Fruit fly (Drosophila melanogaster): ENCODE results near the gene CG2201.

CG2201 gene

dm6 chr2L:21657426-21657825 is 33.5 kb upstream of the CG2201 start (continued):
- TF ChIP-seq wek (GFP tag; optimal IDR thresholded peaks at IDR 0.05), result peak; percentile 99
- TF ChIP-seq CG10462 (GFP tag; optimal IDR thresholded peaks at IDR 0.05), result peak; percentile 5
- no peak for TF ChIP-seq CG11247 (GFP tag; IDR thresholded peaks at IDR 0.05)
- TF ChIP-seq grn (GFP tag; optimal IDR thresholded peaks at IDR 0.05), result no peak
- TF ChIP-seq Ravus (GFP tag; IDR thresholded peaks at IDR 0.05), result no peak
- peak; percentile 31 for TF ChIP-seq dmrt11E (tag; optimal IDR thresholded peaks at IDR 0.05)
- peak; percentile 57 for TF ChIP-seq Mad (GFP tag; optimal IDR thresholded peaks at IDR 0.05)
- peak; percentile 26; the same call in 1 of the 3 replicates for TF ChIP-seq CG14050 (GFP tag; IDR thresholded peaks at IDR 0.05)
- 0 out of 2 replicates have a peak, but pooled peaks have one; percentile 30 for TF ChIP-seq Adf1 (GFP tag; IDR thresholded peaks at IDR 0.05)
- peak; percentile 61 for TF ChIP-seq unpg (GFP tag; optimal IDR thresholded peaks at IDR 0.05)
- no peak for TF ChIP-seq CG11560 (tag; IDR thresholded peaks at IDR 0.05)
- no peak for TF ChIP-seq CG8478 (optimal IDR thresholded peaks at IDR 0.05)
- no peak for TF ChIP-seq CG7556 (GFP tag; optimal IDR thresholded peaks at IDR 0.05)
- TF ChIP-seq croc (GFP tag; conservative IDR thresholded peaks at IDR 0.05), result peak; percentile 31; the same call in 1 of the 3 replicates
- TF ChIP-seq CG12071 (GFP tag; optimal IDR thresholded peaks at IDR 0.05), result no peak
- peak; percentile 63 for TF ChIP-seq CG10366 (GFP tag; IDR thresholded peaks at IDR 0.05)
- TF ChIP-seq sima (GFP tag; optimal IDR thresholded peaks at IDR 0.05), result no peak
- no peak for TF ChIP-seq kah (GFP tag; optimal IDR thresholded peaks at IDR 0.05)
- peak; percentile 53 for TF ChIP-seq CG4854 (GFP tag; optimal IDR thresholded peaks at IDR 0.05)
- no peak for TF ChIP-seq abd-A (tag; optimal IDR thresholded peaks at IDR 0.05)
- no peak for TF ChIP-seq Lim3 (GFP tag; IDR thresholded peaks at IDR 0.05)
- peak; percentile 41 to 61 for TF ChIP-seq chif (GFP tag; optimal IDR thresholded peaks at IDR 0.05)
- TF ChIP-seq gcm (GFP tag; optimal IDR thresholded peaks at IDR 0.05), result no peak
- TF ChIP-seq Poxn (GFP tag; IDR thresholded peaks at IDR 0.05), result no peak
- TF ChIP-seq disco-r (GFP tag; optimal IDR thresholded peaks at IDR 0.05), result no peak
- TF ChIP-seq chn (GFP tag; optimal IDR thresholded peaks at IDR 0.05), result peak; percentile 63
- TF ChIP-seq CG8765 (GFP tag; IDR thresholded peaks at IDR 0.05), result no peak
- peak; percentile 32 for TF ChIP-seq CG12744 (GFP tag; optimal IDR thresholded peaks at IDR 0.05)
- peak; percentile 61 for TF ChIP-seq Xbp1 (GFP tag; optimal IDR thresholded peaks at IDR 0.05)
- TF ChIP-seq CkIIα-i1 (GFP tag; IDR thresholded peaks at IDR 0.05), result no peak
- TF ChIP-seq Doc3 (GFP tag; IDR thresholded peaks at IDR 0.05; ENCODE audit: partially characterized antibody), result peak; percentile 48; the same call in 1 of the 3 replicates
- TF ChIP-seq MESR4 (GFP tag; optimal IDR thresholded peaks at IDR 0.05), result no peak
- no peak for TF ChIP-seq CG34376 (GFP tag; optimal IDR thresholded peaks at IDR 0.05)
- no peak for TF ChIP-seq da (GFP tag; optimal IDR thresholded peaks at IDR 0.05)
- peak; percentile 42 for TF ChIP-seq Sry-δ (GFP tag; optimal IDR thresholded peaks at IDR 0.05)
- peak; percentile 76; the same call in 1 of the 2 replicates for TF ChIP-seq CG9932 (GFP tag; IDR thresholded peaks at IDR 0.05)
- TF ChIP-seq Nf-YA (GFP tag; IDR thresholded peaks at IDR 0.05), result no peak
- TF ChIP-seq CG12219 (GFP tag; optimal IDR thresholded peaks at IDR 0.05), result peak; percentile 24
- no peak for TF ChIP-seq CG17328 (GFP tag; IDR thresholded peaks at IDR 0.05)
- TF ChIP-seq CG2875 (GFP tag; optimal IDR thresholded peaks at IDR 0.05), result no peak
- peak; percentile 50 for TF ChIP-seq pb (GFP tag; optimal IDR thresholded peaks at IDR 0.05)
- TF ChIP-seq org-1 (GFP tag; optimal IDR thresholded peaks at IDR 0.05), result no peak
- no peak for TF ChIP-seq CG18476 (GFP tag; optimal IDR thresholded peaks at IDR 0.05)
- peak; percentile 40 for TF ChIP-seq emc (GFP tag; optimal IDR thresholded peaks at IDR 0.05)
- no peak for TF ChIP-seq Dip2 (GFP tag; IDR thresholded peaks at IDR 0.05)
- TF ChIP-seq gcm2 (GFP tag; optimal IDR thresholded peaks at IDR 0.05), result no peak
- peak; percentile 68 for TF ChIP-seq Atf6 (GFP tag; IDR thresholded peaks at IDR 0.05)
- TF ChIP-seq CG6854 (GFP tag; optimal IDR thresholded peaks at IDR 0.05), result no peak
- peak; percentile 57 for TF ChIP-seq CG12391 (tag; optimal IDR thresholded peaks at IDR 0.05)
- TF ChIP-seq sisA (GFP tag; IDR thresholded peaks at IDR 0.05), result no peak
- TF ChIP-seq Ets97D (GFP tag; optimal IDR thresholded peaks at IDR 0.05), result peak; percentile 73
- no peak for TF ChIP-seq Hmr (GFP tag; optimal IDR thresholded peaks at IDR 0.05)
- peak; percentile 25; the same call in 1 of the 2 replicates for TF ChIP-seq danr (GFP tag; IDR thresholded peaks at IDR 0.05)

All from whole organism, embryonic.